Fruit fly (Drosophila melanogaster) whole organism, wandering third instar larva: ENCODE measurements around the gene CG9016.

Source experiments
- Abd-B ChIP-seq: fragments of >200 bp; optimal IDR thresholded peaks from 2 replicates; lab custom pipeline; 2017; ENCODE audit warnings: missing biosample characterization, missing genetic modification characterization
- Myc ChIP-seq: fragments of >200 bp; optimal IDR thresholded peaks from 2 replicates; lab custom pipeline; 2017
- ey ChIP-seq: fragments of 200-800 bp; sonication (Bioruptor generic); optimal IDR thresholded peaks from 2 replicates; lab custom pipeline; 2016; ENCODE audit warnings: missing biosample characterization, missing genetic modification characterization
- pan ChIP-seq: fragments of >200 bp; optimal IDR thresholded peaks from 2 replicates; lab custom pipeline; 2017
- psq ChIP-seq: fragments of 200-800 bp; sonication (Bioruptor generic); optimal IDR thresholded peaks from 3 replicates; lab custom pipeline; 2017; ENCODE audit warnings: missing biosample characterization, mild to moderate bottlenecking, missing genetic modification characterization, moderate library complexity
- usp ChIP-seq: fragments of >200 bp; optimal IDR thresholded peaks from 2 replicates; lab custom pipeline; 2017; ENCODE audit warnings: missing biosample characterization, missing genetic modification characterization

- no peak for TF ChIP-seq Abd-B (GFP tag; lab: Kevin White, UChicago)
- TF ChIP-seq Myc (lab: Kevin White, UChicago): no peak
- no peak for TF ChIP-seq pan (lab: Kevin White, UChicago)
- TF ChIP-seq ey (GFP tag; lab: Kevin White, UChicago): no peak
- TF ChIP-seq psq (GFP tag; lab: Kevin White, UChicago): no peak
- no peak for TF ChIP-seq usp (GFP tag; lab: Kevin White, UChicago)
Observed at dm6 chr2L:5884674-5885073, 38.8 kb downstream of the CG9016 start, which contains the start of the genes Sfp26Ac and CG43185.
